Worm (Caenorhabditis elegans) whole organism, young adult: Measurements from ENCODE around the gene F55E10.1.

Experiments
- B0261.1 ChIP-seq: sonication (generic microtip); optimal IDR thresholded peaks from 2 replicates; lab custom pipeline; 2016; ENCODE audit warnings: mild to moderate bottlenecking, missing genetic modification characterization, moderate library complexity, missing compliant biosample characterization
- F23B12.7 ChIP-seq: sonication (generic microtip); optimal IDR thresholded peaks from 2 replicates; lab custom pipeline; 2017; ENCODE audit warnings: missing genetic modification characterization, mild to moderate bottlenecking, missing compliant biosample characterization, antibody characterized with exemption, moderate library complexity; ENCODE audit not compliant: insufficient read depth
- attf-3 ChIP-seq: fragments of 200-800 bp; sonication (Bioruptor generic); conservative IDR thresholded peaks from 2 replicates; pipeline ENCODE4 v1.3.6; 2022; ENCODE audit warnings: missing genetic modification reagents, missing genetic modification characterization, missing compliant biosample characterization
- ceh-27 ChIP-seq: fragments of 200-800 bp; sonication (Bioruptor generic); optimal IDR thresholded peaks from 2 replicates; lab custom pipeline; 2018; ENCODE audit warnings: mild to moderate bottlenecking, missing genetic modification characterization, moderate library complexity, missing compliant biosample characterization
- madf-3 ChIP-seq: fragments of 200-800 bp; sonication (Bioruptor generic); IDR thresholded peaks from 2 replicates; pipeline ENCODE4 v1.3.6; 2022; ENCODE audit warnings: missing genetic modification reagents, missing genetic modification characterization, missing compliant biosample characterization
- zim-3 ChIP-seq: sonication (generic microtip); optimal IDR thresholded peaks from 2 replicates; lab custom pipeline; 2017; ENCODE audit warnings: mild to moderate bottlenecking, missing genetic modification characterization, moderate library complexity, missing compliant biosample characterization
- ztf-22 ChIP-seq: fragments of 200-800 bp; sonication (Bioruptor generic); optimal IDR thresholded peaks from 2 replicates; lab custom pipeline; 2018; ENCODE audit warnings: mild to moderate bottlenecking, missing genetic modification characterization, moderate library complexity, missing compliant biosample characterization
- ztf-28 ChIP-seq: fragments of 200-800 bp; sonication (Bioruptor generic); IDR thresholded peaks from 2 replicates; pipeline ENCODE4 v1.3.6; 2022; ENCODE audit warnings: missing genetic modification reagents, missing genetic modification characterization, missing compliant biosample characterization

- TF ChIP-seq attf-3 (no peak), ztf-22 (GFP tag; lab: Kevin White, UChicago) (no peak), madf-3 (GFP tag; lab: Robert Waterston, UW) (no peak), F23B12.7 (no peak), ceh-27 (GFP tag; lab: Kevin White, UChicago) (no peak), ztf-28 (no peak), zim-3 (tag; lab: Kevin White, UChicago) (no peak), B0261.1 (tag; lab: Kevin White, UChicago) (no peak)
Measured at ce11 chrX:8356305-8356704, 14.5 kb downstream of the F55E10.1 start.
